Fruit fly (Drosophila melanogaster): ENCODE data around the gene Hira.

The Hira gene

dm6 chrX:7705175-7706097 lies 16.5 kb upstream of the Hira start (continued):
- TF ChIP-seq GATAe (GFP tag; conservative IDR thresholded peaks at IDR 0.05) (peak; percentile 53; the same call in 1 of the 2 replicates), kni (GFP tag; optimal IDR thresholded peaks at IDR 0.05) (peak; percentile 55), CG17361 (GFP tag; IDR thresholded peaks at IDR 0.05) (peak; percentile 99), Deaf1 (tag; optimal IDR thresholded peaks at IDR 0.05) (peak; percentile 83), Mad (GFP tag; optimal IDR thresholded peaks at IDR 0.05) (peak; percentile 78), CG5180 (GFP tag; optimal IDR thresholded peaks at IDR 0.05) (peak; percentile 86), CG31365 (tag; optimal IDR thresholded peaks at IDR 0.05) (peak; percentile 65), CG4282 (GFP tag; optimal IDR thresholded peaks at IDR 0.05) (peak; percentile 81), C15 (GFP tag; IDR thresholded peaks at IDR 0.05) (peak; percentile 24; the same call in 1 of the 3 replicates), CHES-1-like (GFP tag; optimal IDR thresholded peaks at IDR 0.05) (peak; percentile 85), Dip3 (GFP tag; optimal IDR thresholded peaks at IDR 0.05) (peak; percentile 84), Sry-β (GFP tag; optimal IDR thresholded peaks at IDR 0.05) (peak; percentile 43), cg (GFP tag; optimal IDR thresholded peaks at IDR 0.05) (peak; percentile 56), Med (GFP tag) (peak; percentile 96), klu (GFP tag; IDR thresholded peaks at IDR 0.05) (peak; percentile 85; the same call in 1 of the 2 replicates), tgo (GFP tag; IDR thresholded peaks at IDR 0.05) (peak; percentile 84), CG10543 (GFP tag; optimal IDR thresholded peaks at IDR 0.05) (peak; percentile 94), CG10267 (tag; optimal IDR thresholded peaks at IDR 0.05) (peak; percentile 89), CG13123 (GFP tag; optimal IDR thresholded peaks at IDR 0.05) (peak; percentile 75), CG9797 (GFP tag; optimal IDR thresholded peaks at IDR 0.05) (peak; percentile 24), Oaz (GFP tag; IDR thresholded peaks at IDR 0.05) (peak; percentile 55), CG9817 (tag; optimal IDR thresholded peaks at IDR 0.05) (peak; percentile 88), Atf-2 (GFP tag; optimal IDR thresholded peaks at IDR 0.05) (peak; percentile 82), Elba2 (GFP tag; optimal IDR thresholded peaks at IDR 0.05) (peak; percentile 8)

dm6 chrX:7706398-7707349 lies 15.2 kb upstream of the Hira start:
- peak; percentile 98 for TF ChIP-seq lmd (GFP tag; IDR thresholded peaks at IDR 0.05)
- TF ChIP-seq CG12104 (GFP tag; optimal IDR thresholded peaks at IDR 0.05): peak; percentile 90
- TF ChIP-seq ems (GFP tag; optimal IDR thresholded peaks at IDR 0.05): peak; percentile 84
- peak; percentile 16 for TF ChIP-seq BEAF-32 (GFP tag; optimal IDR thresholded peaks at IDR 0.05)
- TF ChIP-seq CG17385 (GFP tag; optimal IDR thresholded peaks at IDR 0.05): peak; percentile 98
- peak; percentile 99 for TF ChIP-seq CG14014 (GFP tag; IDR thresholded peaks at IDR 0.05)
- peak; percentile 60 for TF ChIP-seq Ets97D (GFP tag; optimal IDR thresholded peaks at IDR 0.05)
- TF ChIP-seq CG34376 (GFP tag; optimal IDR thresholded peaks at IDR 0.05): peak; percentile 98
- TF ChIP-seq Drgx (GFP tag; IDR thresholded peaks at IDR 0.05): peak; percentile 99
- peak; percentile 67 for TF ChIP-seq CG17186 (GFP tag; optimal IDR thresholded peaks at IDR 0.05)
- peak; percentile 98 for TF ChIP-seq CG11456 (GFP tag; IDR thresholded peaks at IDR 0.05)
- peak; percentile 98 for TF ChIP-seq caup (GFP tag; optimal IDR thresholded peaks at IDR 0.05; ENCODE audit: severe bottlenecking)
- no peak; the same call in 1 of the 2 replicates for TF ChIP-seq amos (GFP tag; IDR thresholded peaks at IDR 0.05; ENCODE audit: partially characterized antibody)
- peak; percentile 98 for TF ChIP-seq H15 (GFP tag; IDR thresholded peaks at IDR 0.05)
- peak; percentile 81 for TF ChIP-seq HLH54F (GFP tag; optimal IDR thresholded peaks at IDR 0.05)
- peak; percentile 98 for TF ChIP-seq Sox102F (GFP tag; optimal IDR thresholded peaks at IDR 0.05)
- no peak; the same call in 2 of the 3 replicates for TF ChIP-seq knrl (GFP tag; IDR thresholded peaks at IDR 0.05; ENCODE audit: partially characterized antibody)
- TF ChIP-seq PHDP (tag; optimal IDR thresholded peaks at IDR 0.05): peak; percentile 99
- TF ChIP-seq CG14710 (tag; optimal IDR thresholded peaks at IDR 0.05): peak; percentile 95
- peak; percentile 93 for TF ChIP-seq CG16815 (GFP tag; optimal IDR thresholded peaks at IDR 0.05)
- peak; percentile 81 for TF ChIP-seq pros (GFP tag; optimal IDR thresholded peaks at IDR 0.05)
- peak in 1 of 2 experiments; percentile 78 for TF ChIP-seq insv (GFP tag; optimal IDR thresholded peaks at IDR 0.05)
